Worm (Caenorhabditis elegans): ENCODE data around the gene K03H1.11.

K03H1.11 gene

DNA sequence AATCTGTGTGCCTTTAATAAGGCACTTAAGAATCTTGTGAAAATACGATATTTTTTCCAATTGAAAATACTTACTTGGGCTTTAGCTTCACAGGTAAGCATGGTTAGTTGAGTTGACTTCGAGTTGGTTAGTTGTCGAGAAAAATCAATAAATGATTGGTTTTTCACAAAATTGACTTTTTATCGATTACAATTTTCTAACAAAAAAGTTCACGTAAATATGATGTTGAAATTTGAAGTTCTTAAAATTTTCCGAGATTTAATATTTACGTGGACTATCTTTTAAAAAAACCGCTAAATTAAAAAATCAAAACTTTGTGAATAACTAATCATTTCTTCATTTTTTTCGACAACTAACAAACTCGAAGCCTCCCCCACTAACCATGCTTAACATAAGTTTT, 31.0 kb downstream of the K03H1.11 start, which contains the start of gene F40F12.3:
Gene F40F12.3 (minus strand): TSS at position 101 of the 400 bp plus-strand sequence.
- TF ChIP-seq sem-4 (tag; optimal IDR thresholded peaks at IDR 0.05) (no peak), sma-3 (GFP tag; optimal IDR thresholded peaks at IDR 0.05) (no peak), blmp-1 (tag; optimal IDR thresholded peaks at IDR 0.05; ENCODE audit: insufficient read depth) (no peak), ztf-11 (tag; optimal IDR thresholded peaks at IDR 0.05) (no peak), mbf-1 (tag; optimal IDR thresholded peaks at IDR 0.05) (no peak), ceh-16 (tag; optimal IDR thresholded peaks at IDR 0.05) (no peak), ama-1 (optimal IDR thresholded peaks at IDR 0.05) (no peak), sma-9 (GFP tag; optimal IDR thresholded peaks at IDR 0.05) (no peak), sma-9 (tag; optimal IDR thresholded peaks at IDR 0.05) (no peak), unc-39 (tag; optimal IDR thresholded peaks at IDR 0.05) (no peak), unc-55 (GFP tag; optimal IDR thresholded peaks at IDR 0.05) (no peak), snpc-4 (tag; optimal IDR thresholded peaks at IDR 0.05) (no peak), egl-27 (tag; optimal IDR thresholded peaks at IDR 0.05) (no peak)

DNA sequence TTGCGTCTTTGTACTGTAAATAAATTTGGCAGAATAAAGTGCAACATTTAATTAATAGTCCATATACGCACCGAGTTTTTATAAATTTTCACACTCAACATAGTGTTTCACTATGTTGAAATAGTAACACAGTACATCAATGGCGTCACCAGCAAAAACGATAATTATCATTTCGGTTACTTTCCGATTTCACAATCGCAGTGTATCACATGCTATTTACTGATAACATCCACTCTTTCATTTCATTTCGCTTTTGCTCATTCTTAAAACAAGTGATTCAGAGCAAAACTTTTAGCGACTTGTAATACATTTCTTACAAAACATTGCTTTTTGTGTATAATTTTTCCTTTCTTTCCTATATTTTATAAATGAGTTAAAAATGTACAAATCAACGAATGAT, 38.0 kb downstream of the K03H1.11 start, which contains the start of gene cbp-3:
Gene cbp-3 (plus strand): TSS at position 272 of the 400 bp plus-strand sequence.
- TF ChIP-seq crh-2 (tag; optimal IDR thresholded peaks at IDR 0.05), result peak; percentile 1
- TF ChIP-seq nhr-129 (tag; optimal IDR thresholded peaks at IDR 0.05), result peak; percentile 5
- no peak for TF ChIP-seq blmp-1 (tag; optimal IDR thresholded peaks at IDR 0.05; ENCODE audit: insufficient read depth)
- no peak for TF ChIP-seq sem-4 (tag; optimal IDR thresholded peaks at IDR 0.05)
- peak; percentile 90 for TF ChIP-seq fos-1 (tag; optimal IDR thresholded peaks at IDR 0.05)

DNA sequence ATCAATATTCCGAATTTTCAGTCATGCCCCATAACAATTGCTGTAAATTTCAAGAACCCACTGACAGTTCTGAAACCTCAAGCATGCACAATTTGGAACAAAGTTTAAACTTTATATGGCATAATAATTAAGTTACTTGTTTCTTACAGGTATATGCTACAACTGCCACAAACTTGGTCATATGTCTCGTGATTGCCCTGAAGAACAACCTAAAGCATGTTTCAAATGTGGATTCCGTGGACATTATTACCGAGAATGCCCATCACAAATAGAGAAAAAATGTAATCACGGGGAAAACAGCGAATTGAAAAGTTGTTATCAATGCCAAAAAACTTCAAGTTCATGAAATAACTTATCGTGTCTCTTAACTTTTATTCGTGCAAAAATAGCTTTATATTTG, 38.8 kb downstream of the K03H1.11 start:
- no peak for TF ChIP-seq nhr-6 (tag; optimal IDR thresholded peaks at IDR 0.05)
- no peak for TF ChIP-seq nhr-129 (tag; optimal IDR thresholded peaks at IDR 0.05)
- TF ChIP-seq nhr-11 (tag; optimal IDR thresholded peaks at IDR 0.05), result no peak
- TF ChIP-seq elt-3 (tag; optimal IDR thresholded peaks at IDR 0.05), result no peak
- TF ChIP-seq unc-55 (GFP tag; optimal IDR thresholded peaks at IDR 0.05), result no peak
- no peak for TF ChIP-seq ztf-4 (tag; optimal IDR thresholded peaks at IDR 0.05)
- TF ChIP-seq nhr-237 (tag; optimal IDR thresholded peaks at IDR 0.05), result no peak
- no peak for TF ChIP-seq mab-5 (tag; optimal IDR thresholded peaks at IDR 0.05)
- no peak for TF ChIP-seq mdl-1 (tag; optimal IDR thresholded peaks at IDR 0.05)
- no peak for TF ChIP-seq lin-11 (tag; optimal IDR thresholded peaks at IDR 0.05)
- no peak for TF ChIP-seq peb-1 (tag; optimal IDR thresholded peaks at IDR 0.05)
- no peak for TF ChIP-seq lin-13 (GFP tag; optimal IDR thresholded peaks at IDR 0.05)
- no peak for TF ChIP-seq egl-27 (tag; optimal IDR thresholded peaks at IDR 0.05)

DNA sequence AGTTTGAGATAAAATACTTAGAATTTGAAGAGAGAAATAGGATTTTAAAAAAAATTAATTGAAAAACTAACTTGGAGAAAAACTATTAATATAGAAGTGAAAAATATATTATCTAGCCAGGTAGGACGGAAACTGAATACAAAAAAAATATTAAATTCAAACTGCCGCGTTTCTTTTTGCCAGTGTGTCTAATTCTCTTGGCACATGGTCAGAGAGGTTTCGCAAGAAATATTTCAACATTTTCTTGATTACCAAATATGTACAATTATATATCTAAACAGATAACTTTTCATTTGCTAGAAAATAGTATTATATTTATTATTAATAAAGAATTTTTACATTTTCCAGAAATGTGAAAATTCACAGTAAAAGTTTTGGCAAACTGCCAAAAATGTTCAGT, 39.3 kb downstream of the K03H1.11 start:
- TF ChIP-seq gmeb-1 (tag; optimal IDR thresholded peaks at IDR 0.05), result peak; percentile 45
- TF ChIP-seq blmp-1 (tag; optimal IDR thresholded peaks at IDR 0.05; ENCODE audit: insufficient read depth), result no peak

DNA sequence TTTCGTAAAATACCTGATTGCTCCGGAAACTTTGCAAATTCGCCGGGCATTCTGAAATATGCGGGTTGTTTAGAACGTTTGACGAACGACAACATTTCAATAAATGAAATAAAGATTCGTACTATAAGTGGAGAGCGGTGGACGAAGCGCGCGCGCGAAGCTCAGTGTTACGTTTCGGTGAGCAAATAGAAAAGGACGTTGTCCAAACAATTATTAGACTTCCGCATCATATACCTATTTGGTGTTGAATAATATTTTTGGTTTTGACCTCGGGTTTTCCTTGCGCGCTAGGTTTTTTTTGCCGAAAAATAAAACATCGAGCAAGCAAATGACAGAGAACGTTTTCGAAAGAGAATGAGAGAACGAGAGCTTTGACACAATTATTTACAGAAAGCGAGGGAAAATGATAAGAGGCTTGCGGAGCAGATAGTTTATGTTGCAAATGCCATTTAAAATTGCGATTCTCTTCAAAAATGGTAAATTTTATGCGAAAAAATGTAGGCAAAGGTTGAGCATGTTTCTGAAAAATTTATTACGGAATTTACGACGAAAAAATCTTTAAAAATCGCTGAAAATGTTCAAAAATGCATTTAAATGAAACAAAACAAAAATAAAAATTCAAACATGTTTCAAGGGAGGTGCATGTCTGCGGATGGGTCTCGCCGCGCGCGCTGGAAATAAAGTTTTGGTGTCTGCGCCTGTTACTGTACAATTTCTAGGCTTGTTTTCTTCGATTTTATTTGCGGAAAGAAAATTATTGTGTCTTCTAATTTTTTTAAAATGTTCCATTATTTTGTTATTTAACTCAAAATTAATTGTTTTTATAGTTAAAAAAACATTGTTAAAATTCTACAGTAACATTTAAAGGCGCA, 40.9 kb downstream of the K03H1.11 start, which contains the start of the genes cyld-1 and F40F12.9:
Gene cyld-1 (minus strand): TSS at position 51 of the 872 bp plus-strand sequence.
Gene F40F12.9 (plus strand): TSS at position 721 of the 872 bp plus-strand sequence.
- TF ChIP-seq mbf-1 (tag; optimal IDR thresholded peaks at IDR 0.05) (no peak), fos-1 (tag; optimal IDR thresholded peaks at IDR 0.05) (peak; percentile 55)

DNA sequence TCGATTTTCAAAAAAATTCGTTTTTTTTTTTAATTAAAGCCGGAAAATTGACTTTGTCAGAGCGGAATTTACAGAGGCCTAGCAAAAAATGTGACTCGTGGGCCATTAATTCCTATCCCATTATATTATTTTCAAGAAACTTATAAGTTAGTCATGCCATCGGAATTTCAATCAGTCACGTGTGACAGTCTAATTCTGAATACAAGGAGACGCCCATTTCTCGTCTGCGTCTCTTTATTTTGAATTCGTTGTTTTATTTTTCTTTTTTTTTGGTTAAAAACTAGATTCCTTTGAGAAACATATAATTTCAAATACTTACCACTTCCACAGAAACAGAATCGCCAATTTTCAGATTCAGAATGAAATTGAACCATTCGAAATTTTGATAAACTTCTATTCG, 43.0 kb downstream of the K03H1.11 start:
- TF ChIP-seq elt-1 (tag; optimal IDR thresholded peaks at IDR 0.05) (no peak), sma-3 (GFP tag; optimal IDR thresholded peaks at IDR 0.05) (peak; percentile 3)

DNA sequence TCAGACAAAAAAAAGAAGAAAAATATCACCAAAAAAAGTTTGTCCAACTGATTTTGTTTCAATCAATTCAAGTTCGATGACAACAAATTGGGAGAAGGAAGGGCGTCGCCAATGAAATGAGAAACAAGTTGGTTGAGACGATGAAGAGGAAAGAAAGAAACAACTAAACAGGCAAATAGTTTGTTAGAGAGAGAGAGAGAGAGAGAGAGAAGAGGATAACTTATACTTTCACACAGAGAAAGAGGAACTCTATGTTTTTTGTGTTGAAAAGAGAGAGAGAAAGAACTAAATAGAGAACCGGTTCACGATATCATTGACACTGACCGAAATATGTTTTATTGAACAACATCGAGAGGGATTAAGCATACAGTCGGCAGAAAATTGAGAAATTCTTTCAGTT, 44.2 kb downstream of the K03H1.11 start:
- peak; percentile 31 for TF ChIP-seq nhr-25 (tag; optimal IDR thresholded peaks at IDR 0.05)
- TF ChIP-seq sma-3 (GFP tag; optimal IDR thresholded peaks at IDR 0.05), result peak; percentile 31
- peak; percentile 8 for TF ChIP-seq sma-9 (GFP tag; optimal IDR thresholded peaks at IDR 0.05)
- TF ChIP-seq sma-9 (tag; optimal IDR thresholded peaks at IDR 0.05), result no peak
- no peak for TF ChIP-seq unc-55 (GFP tag; optimal IDR thresholded peaks at IDR 0.05)
- TF ChIP-seq nhr-21 (tag; optimal IDR thresholded peaks at IDR 0.05), result no peak
- TF ChIP-seq blmp-1 (tag; optimal IDR thresholded peaks at IDR 0.05; ENCODE audit: insufficient read depth), result peak; percentile 48

Data from whole organism, L2 larva.